Fruit fly (Drosophila melanogaster): ENCODE data around the gene Efa6.
A peak's percentile ranks its signal among the peaks of the same experiment; 100 is the strongest.

Efa6 gene

dm6 chr3R:22547585-22548022 lies 40.0 kb upstream of the Efa6 start, which contains the start of gene AdipoR (continued):
- 0 out of 2 replicates have a peak, but pooled peaks have one; percentile 41 for TF ChIP-seq ato (GFP tag; IDR thresholded peaks at IDR 0.05; ENCODE audit: partially characterized antibody)
- TF ChIP-seq tx (GFP tag; optimal IDR thresholded peaks at IDR 0.05) = no peak
- TF ChIP-seq CG7372 (GFP tag; IDR thresholded peaks at IDR 0.05) = no peak
- no peak for TF ChIP-seq CG32772 (GFP tag; IDR thresholded peaks at IDR 0.05)
- peak; percentile 34 for TF ChIP-seq CG12155 (GFP tag; optimal IDR thresholded peaks at IDR 0.05)
- TF ChIP-seq CG9609 (GFP tag; optimal IDR thresholded peaks at IDR 0.05) = no peak
- no peak for TF ChIP-seq HLH4C (GFP tag; IDR thresholded peaks at IDR 0.05; ENCODE audit: partially characterized antibody)
- no peak for TF ChIP-seq Dip2 (GFP tag; IDR thresholded peaks at IDR 0.05)
- TF ChIP-seq CG16813 (GFP tag; IDR thresholded peaks at IDR 0.05; ENCODE audit: partially characterized antibody) = no peak
- TF ChIP-seq CG33557 (GFP tag; optimal IDR thresholded peaks at IDR 0.05) = no peak
- TF ChIP-seq D19A (tag; optimal IDR thresholded peaks at IDR 0.05) = peak; percentile 5
- TF ChIP-seq D (optimal IDR thresholded peaks at IDR 0.05) = no peak
- TF ChIP-seq D (GFP tag; optimal IDR thresholded peaks at IDR 0.05) = no peak
- TF ChIP-seq CG7928 (GFP tag; optimal IDR thresholded peaks at IDR 0.05) = no peak
- TF ChIP-seq inv (GFP tag; IDR thresholded peaks at IDR 0.05; ENCODE audit: partially characterized antibody) = no peak
- no peak for TF ChIP-seq z (GFP tag; IDR thresholded peaks at IDR 0.05)
- TF ChIP-seq CG9932 (GFP tag; IDR thresholded peaks at IDR 0.05) = peak; percentile 20; the same call in 1 of the 2 replicates
- no peak for TF ChIP-seq Stat92E (GFP tag; optimal IDR thresholded peaks at IDR 0.05)
- TF ChIP-seq CG10366 (GFP tag; IDR thresholded peaks at IDR 0.05) = no peak
- peak; percentile 88 for TF ChIP-seq CG3995 (GFP tag; optimal IDR thresholded peaks at IDR 0.05)
- TF ChIP-seq Adf1 (GFP tag; IDR thresholded peaks at IDR 0.05) = peak; percentile 34; the same call in 1 of the 2 replicates
- TF ChIP-seq CG33213 (GFP tag; optimal IDR thresholded peaks at IDR 0.05) = peak; percentile 51
- no peak for TF ChIP-seq sc (optimal IDR thresholded peaks at IDR 0.05)
- no peak for TF ChIP-seq sc (GFP tag; optimal IDR thresholded peaks at IDR 0.05)
- TF ChIP-seq ssp (GFP tag; IDR thresholded peaks at IDR 0.05) = no peak
- TF ChIP-seq CG6791 (GFP tag; IDR thresholded peaks at IDR 0.05; ENCODE audit: partially characterized antibody) = no peak
- TF ChIP-seq CG2889 (GFP tag; IDR thresholded peaks at IDR 0.05) = no peak
- TF ChIP-seq Deaf1 (tag; optimal IDR thresholded peaks at IDR 0.05) = peak; percentile 44
- TF ChIP-seq lbe (GFP tag; optimal IDR thresholded peaks at IDR 0.05) = no peak
- peak; percentile 6 for TF ChIP-seq pum (GFP tag; optimal IDR thresholded peaks at IDR 0.05)
- TF ChIP-seq ab (GFP tag; optimal IDR thresholded peaks at IDR 0.05) = no peak
- TF ChIP-seq CG8944 (GFP tag; optimal IDR thresholded peaks at IDR 0.05) = no peak
- TF ChIP-seq CG4424 (GFP tag; optimal IDR thresholded peaks at IDR 0.05) = no peak
- no peak for TF ChIP-seq Taf1 (GFP tag; IDR thresholded peaks at IDR 0.05)
- no peak for TF ChIP-seq Lpt (GFP tag; optimal IDR thresholded peaks at IDR 0.05)
- TF ChIP-seq cad (GFP tag; optimal IDR thresholded peaks at IDR 0.05) = no peak
- peak; percentile 97 for TF ChIP-seq pzg (GFP tag; optimal IDR thresholded peaks at IDR 0.05)
- peak; percentile 97 for TF ChIP-seq CG1603 (tag; optimal IDR thresholded peaks at IDR 0.05)
- TF ChIP-seq fd96Cb (tag; optimal IDR thresholded peaks at IDR 0.05) = no peak
- TF ChIP-seq E2f2 (GFP tag; IDR thresholded peaks at IDR 0.05) = peak; percentile 99
- TF ChIP-seq CG8388 (GFP tag; optimal IDR thresholded peaks at IDR 0.05) = peak; percentile 2
- TF ChIP-seq nom (GFP tag; optimal IDR thresholded peaks at IDR 0.05) = no peak
- peak; percentile 76 for TF ChIP-seq CG12659 (GFP tag; optimal IDR thresholded peaks at IDR 0.05)
- no peak for TF ChIP-seq CG14050 (GFP tag; IDR thresholded peaks at IDR 0.05)
- TF ChIP-seq zf30C (GFP tag; optimal IDR thresholded peaks at IDR 0.05) = peak; percentile 95
- no peak for TF ChIP-seq Tbp (GFP tag; optimal IDR thresholded peaks at IDR 0.05)
- TF ChIP-seq CG6854 (GFP tag; optimal IDR thresholded peaks at IDR 0.05) = no peak
- TF ChIP-seq cg (GFP tag; optimal IDR thresholded peaks at IDR 0.05) = no peak
- no peak for TF ChIP-seq CG12744 (GFP tag; optimal IDR thresholded peaks at IDR 0.05)
- TF ChIP-seq B-H1 (GFP tag; IDR thresholded peaks at IDR 0.05) = no peak
- peak; percentile 27 for TF ChIP-seq Blimp-1 (GFP tag; optimal IDR thresholded peaks at IDR 0.05)
- no peak for TF ChIP-seq CG15479 (GFP tag; optimal IDR thresholded peaks at IDR 0.05)
